Fruit fly (Drosophila melanogaster) whole organism, wandering third instar larva: ENCODE results near the gene CG42758.

Experiments used
- Abd-B ChIP-seq: fragments of >200 bp; optimal IDR thresholded peaks from 2 replicates; lab custom pipeline; 2017; ENCODE audit warnings: missing biosample characterization, missing genetic modification characterization
- CG32264 ChIP-seq: fragments of 200-800 bp; sonication (Bioruptor generic); optimal IDR thresholded peaks from 2 replicates; lab custom pipeline; 2016; ENCODE audit warnings: missing biosample characterization, missing genetic modification characterization
- CG9705 ChIP-seq: fragments of 200-800 bp; sonication (Bioruptor generic); optimal IDR thresholded peaks from 2 replicates; lab custom pipeline; 2018; ENCODE audit warnings: missing biosample characterization, mild to moderate bottlenecking, missing genetic modification characterization
- Dfd ChIP-seq: fragments of >200 bp; optimal IDR thresholded peaks from 2 replicates; lab custom pipeline; 2017; ENCODE audit warnings: missing biosample characterization, missing genetic modification characterization
- Dif ChIP-seq: fragments of 200-275, 200-300 bp; sonication (Bioruptor generic); optimal IDR thresholded peaks from 2 replicates; lab custom pipeline; 2018; ENCODE audit warnings: missing biosample characterization, missing genetic modification characterization; ENCODE audit not compliant: partially characterized antibody
- GATAd ChIP-seq: sonication (Bioruptor generic); optimal IDR thresholded peaks from 2 replicates; lab custom pipeline; 2016; ENCODE audit warnings: missing biosample characterization, missing genetic modification characterization
- Hnf4 ChIP-seq: fragments of 200-800 bp; sonication (Bioruptor generic); optimal IDR thresholded peaks from 2 replicates; lab custom pipeline; 2016; ENCODE audit warnings: missing biosample characterization, mild to moderate bottlenecking, missing genetic modification characterization
- Hr78 ChIP-seq: fragments of >200 bp; optimal IDR thresholded peaks from 2 replicates; lab custom pipeline; 2017; ENCODE audit warnings: missing biosample characterization, missing genetic modification characterization
- Hr83 ChIP-seq: fragments of 200-300 bp; sonication (Bioruptor generic); optimal IDR thresholded peaks from 2 replicates; lab custom pipeline; 2016; ENCODE audit warnings: missing biosample characterization, mild to moderate bottlenecking, missing genetic modification characterization, moderate library complexity; ENCODE audit not compliant: poor library complexity, severe bottlenecking
- Jra ChIP-seq: sonication (Bioruptor generic); optimal IDR thresholded peaks from 2 replicates; lab custom pipeline; 2016; ENCODE audit warnings: missing biosample characterization, missing genetic modification characterization
- Mio ChIP-seq: sonication (Bioruptor generic); optimal IDR thresholded peaks from 2 replicates; lab custom pipeline; 2016; ENCODE audit warnings: missing biosample characterization, missing genetic modification characterization
- Myc ChIP-seq: fragments of >200 bp; optimal IDR thresholded peaks from 2 replicates; lab custom pipeline; 2017
- N ChIP-seq: fragments of >200 bp; optimal IDR thresholded peaks from 2 replicates; lab custom pipeline; 2018; ENCODE audit warnings: missing biosample characterization, missing external identifiers, missing genetic modification characterization
- OdsH ChIP-seq: fragments of 200-800 bp; sonication (Bioruptor generic); optimal IDR thresholded peaks from 2 replicates; lab custom pipeline; 2016; ENCODE audit warnings: missing biosample characterization, mild to moderate bottlenecking, missing genetic modification characterization
- Rel ChIP-seq, 2 experiments: fragments of 200-800 bp; sonication (Bioruptor generic) in 1 of 2; optimal IDR thresholded peaks; 2 replicates in 1 of 2; 3 replicates in 1 of 2; lab custom pipeline; 2016 to 2019; ENCODE audit warnings: mild to moderate bottlenecking in 2 of 2, missing biosample characterization in 2 of 2, missing genetic modification characterization in 2 of 2, moderate library complexity in 1 of 2
- Sp1 ChIP-seq: fragments of 200-800 bp; sonication (Bioruptor generic); optimal IDR thresholded peaks from 3 replicates; lab custom pipeline; 2019; ENCODE audit warnings: missing biosample characterization, mild to moderate bottlenecking, missing genetic modification characterization, moderate library complexity
- Vsx2 ChIP-seq: fragments of 200-300, 225-300 bp; sonication (Bioruptor generic); optimal IDR thresholded peaks from 2 replicates; lab custom pipeline; 2018; ENCODE audit warnings: missing biosample characterization, missing genetic modification characterization; ENCODE audit not compliant: partially characterized antibody
- br ChIP-seq: fragments of 200-800 bp; sonication (Bioruptor generic); optimal IDR thresholded peaks from 2 replicates; lab custom pipeline; 2016; ENCODE audit warnings: missing biosample characterization, missing genetic modification characterization
- brk ChIP-seq: fragments of 200-800 bp; sonication (Bioruptor generic); optimal IDR thresholded peaks from 2 replicates; lab custom pipeline; 2016; ENCODE audit warnings: missing biosample characterization, mild to moderate bottlenecking, missing genetic modification characterization
- dl ChIP-seq, 2 experiments: fragments of 175-275, 200-275 bp in 1 of 2; fragments of 200-275 bp in 1 of 2; sonication (Bioruptor generic); optimal IDR thresholded peaks; lab custom pipeline; 2018; ENCODE audit warnings: mild to moderate bottlenecking in 2 of 2, missing biosample characterization in 2 of 2, missing genetic modification characterization in 2 of 2, moderate library complexity in 2 of 2; ENCODE audit not compliant: partially characterized antibody in 2 of 2, insufficient read depth in 1 of 2
- dmrt93B ChIP-seq: fragments of 200-800 bp; sonication (Bioruptor generic); optimal IDR thresholded peaks from 2 replicates; lab custom pipeline; 2018; ENCODE audit warnings: missing biosample characterization, mild to moderate bottlenecking, missing genetic modification characterization
- dsf ChIP-seq: sonication (Bioruptor generic); optimal IDR thresholded peaks from 2 replicates; lab custom pipeline; 2016; ENCODE audit warnings: missing biosample characterization, missing genetic modification characterization, borderline replicate concordance
- ey ChIP-seq: fragments of 200-800 bp; sonication (Bioruptor generic); optimal IDR thresholded peaks from 2 replicates; lab custom pipeline; 2016; ENCODE audit warnings: missing biosample characterization, missing genetic modification characterization
- foxo ChIP-seq, 2 experiments: fragments of 200-800 bp; sonication (Bioruptor generic); optimal IDR thresholded peaks; 2 replicates in 1 of 2; 3 replicates in 1 of 2; lab custom pipeline; 2016 to 2017; ENCODE audit warnings: missing biosample characterization in 2 of 2, missing genetic modification characterization in 2 of 2
- fru ChIP-seq: fragments of 200-800 bp; sonication (Bioruptor generic); optimal IDR thresholded peaks from 3 replicates; lab custom pipeline; 2016; ENCODE audit warnings: missing biosample characterization, mild to moderate bottlenecking, missing genetic modification characterization
- h ChIP-seq: fragments of 200-800 bp; sonication (Bioruptor generic); optimal IDR thresholded peaks from 3 replicates; lab custom pipeline; 2016; ENCODE audit warnings: missing biosample characterization, mild to moderate bottlenecking, missing genetic modification characterization
- jim ChIP-seq: fragments of 175-275, 200-325 bp; sonication (Bioruptor generic); optimal IDR thresholded peaks from 2 replicates; lab custom pipeline; 2016; ENCODE audit warnings: missing biosample characterization, mild to moderate bottlenecking, missing genetic modification characterization
- pan ChIP-seq: fragments of >200 bp; optimal IDR thresholded peaks from 2 replicates; lab custom pipeline; 2017
- rgr ChIP-seq: fragments of 200-800 bp; sonication (Bioruptor generic); optimal IDR thresholded peaks from 3 replicates; lab custom pipeline; 2016; ENCODE audit warnings: missing biosample characterization, mild to moderate bottlenecking, missing genetic modification characterization
- sv ChIP-seq: fragments of 200-800 bp; sonication (Bioruptor generic); optimal IDR thresholded peaks from 3 replicates; lab custom pipeline; 2016; ENCODE audit warnings: missing biosample characterization, missing genetic modification characterization
- tai ChIP-seq: sonication (Bioruptor generic); optimal IDR thresholded peaks from 2 replicates; lab custom pipeline; 2016; ENCODE audit warnings: missing biosample characterization, missing genetic modification characterization
- usp ChIP-seq: fragments of >200 bp; optimal IDR thresholded peaks from 2 replicates; lab custom pipeline; 2017; ENCODE audit warnings: missing biosample characterization, missing genetic modification characterization

Gene CG42758

dm6 chr3L:14562672-14563071 lies 4.6 kb upstream of the CG42758 start:
- TF ChIP-seq Myc (peak; percentile 72), Sp1 (no peak), tai (GFP tag; lab: Kevin White, UChicago) (peak; percentile 6)

- TF ChIP-seq Hr83 (GFP tag; lab: Kevin White, UChicago) (no peak), Mio (GFP tag; lab: Kevin White, UChicago) (no peak), Rel (GFP tag; optimal IDR thresholded peaks at IDR 0.05; lab: Kevin White, UChicago) (no peak), Rel (tag; optimal IDR thresholded peaks at IDR 0.05; lab: Kevin White, UChicago) (no peak), Jra (no peak), pan (lab: Kevin White, UChicago) (no peak)
Observed at dm6 chr3L:14563461-14563860, 3.8 kb upstream of the CG42758 start.

dm6 chr3L:14564404-14564803 lies 2.8 kb upstream of the CG42758 start:
- TF ChIP-seq sv (GFP tag; lab: Kevin White, UChicago) (no peak), tai (GFP tag; lab: Kevin White, UChicago) (peak; percentile 57), ey (peak; percentile 26), rgr (GFP tag; lab: Kevin White, UChicago) (peak; percentile 78), dl (GFP tag; optimal IDR thresholded peaks at IDR 0.05; lab: Kevin White, UChicago; ENCODE audit: insufficient read depth in 1 of 2, partially characterized antibody in 2 of 2) (no peak), Mio (GFP tag; lab: Kevin White, UChicago) (no peak), Sp1 (no peak), foxo (GFP tag; optimal IDR thresholded peaks at IDR 0.05; lab: Kevin White, UChicago) (peak in 1 of 2 experiments; percentile 59), Hnf4 (GFP tag; lab: Kevin White, UChicago) (peak; percentile 74), jim (peak; percentile 36), CG9705 (GFP tag; lab: Kevin White, UChicago) (peak; percentile 36), br (GFP tag; lab: Kevin White, UChicago) (peak; percentile 61), Rel (GFP tag; optimal IDR thresholded peaks at IDR 0.05; lab: Kevin White, UChicago) (no peak), Rel (tag; optimal IDR thresholded peaks at IDR 0.05; lab: Kevin White, UChicago) (no peak), dsf (GFP tag; lab: Kevin White, UChicago) (peak; percentile 51), Dfd (no peak), Hr83 (GFP tag; lab: Kevin White, UChicago) (peak; percentile 93), h (peak; percentile 63), N (no peak), brk (GFP tag; lab: Kevin White, UChicago) (peak; percentile 14), Jra (peak; percentile 46), Abd-B (GFP tag; lab: Kevin White, UChicago) (no peak), Hr78 (GFP tag; lab: Kevin White, UChicago) (no peak), usp (GFP tag; lab: Kevin White, UChicago) (no peak), OdsH (GFP tag; lab: Kevin White, UChicago) (peak; percentile 70), CG32264 (GFP tag; lab: Kevin White, UChicago) (no peak), Myc (no peak), dmrt93B (GFP tag; lab: Kevin White, UChicago) (peak; percentile 38), GATAd (peak; percentile 21)

dm6 chr3L:14565134-14565587 lies 2.1 kb upstream of the CG42758 start:
- TF ChIP-seq pan (lab: Kevin White, UChicago) (no peak), Vsx2 (GFP tag; lab: Kevin White, UChicago) (no peak), fru (GFP tag; lab: Kevin White, UChicago) (no peak)

- TF ChIP-seq Dfd: peak; percentile 71
- no peak for TF ChIP-seq OdsH (GFP tag; lab: Kevin White, UChicago)
- TF ChIP-seq Dif: no peak
Observed at dm6 chr3L:14569620-14570537, 2.6 kb downstream of the CG42758 start.
